Fruit fly (Drosophila melanogaster): Measurements from ENCODE around the gene eg.

Gene eg

DNA sequence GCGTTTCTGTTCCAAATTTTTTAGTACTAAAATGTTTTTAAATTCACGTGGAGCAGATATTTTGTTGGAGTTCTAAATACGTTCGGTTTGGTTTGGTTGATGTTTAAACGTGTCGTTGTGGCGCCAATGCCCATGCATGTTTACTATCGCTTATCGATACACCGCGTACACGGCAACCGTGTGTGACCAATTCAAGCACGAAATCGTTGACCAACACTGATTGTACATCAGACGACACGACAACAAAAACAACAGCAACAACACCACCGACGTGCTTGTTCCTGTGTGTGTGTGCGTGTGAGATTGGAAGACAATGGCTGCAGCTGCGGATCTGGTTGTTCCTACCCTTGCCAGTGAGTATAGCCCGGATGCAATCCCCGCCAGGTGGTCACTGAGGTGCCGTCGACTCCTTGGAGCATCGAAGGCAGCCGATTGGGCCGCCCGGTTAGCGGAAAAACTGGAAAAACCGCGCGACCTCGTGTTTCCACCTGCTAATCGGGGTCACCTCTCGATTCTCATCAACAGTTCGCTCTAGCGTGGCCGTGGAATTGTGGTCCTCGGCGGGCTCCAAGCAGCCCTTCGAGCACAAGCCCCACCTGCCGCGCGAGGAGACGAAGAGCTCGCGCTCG is 16.3 kb downstream of the eg start, which contains the start of gene eIF2A (continued):
- TF ChIP-seq CG2199 (GFP tag; IDR thresholded peaks at IDR 0.05) (0 out of 3 replicates have a peak, but pooled peaks have one; percentile 27), CG3281 (GFP tag; optimal IDR thresholded peaks at IDR 0.05) (peak; percentile 50), Usf (GFP tag; optimal IDR thresholded peaks at IDR 0.05) (no peak), sna (GFP tag; IDR thresholded peaks at IDR 0.05; ENCODE audit: partially characterized antibody) (peak; percentile 62), HLHmδ (GFP tag; optimal IDR thresholded peaks at IDR 0.05) (peak; percentile 70), esg (GFP tag; conservative IDR thresholded peaks at IDR 0.05) (no peak), emc (GFP tag; optimal IDR thresholded peaks at IDR 0.05) (no peak), dmrt99B (tag; optimal IDR thresholded peaks at IDR 0.05) (no peak), crol (GFP tag; IDR thresholded peaks at IDR 0.05) (no peak), slp2 (GFP tag; optimal IDR thresholded peaks at IDR 0.05) (no peak), chif (GFP tag; optimal IDR thresholded peaks at IDR 0.05) (peak; percentile 42 to 64), CG3163 (GFP tag; optimal IDR thresholded peaks at IDR 0.05) (peak; percentile 65), CG5245 (GFP tag; optimal IDR thresholded peaks at IDR 0.05) (peak; percentile 16), Dll (GFP tag; IDR thresholded peaks at IDR 0.05; ENCODE audit: partially characterized antibody) (peak; percentile 76), CG12236 (GFP tag; optimal IDR thresholded peaks at IDR 0.05) (no peak), CG15601 (tag; optimal IDR thresholded peaks at IDR 0.05) (peak; percentile 55), Hr51 (GFP tag; optimal IDR thresholded peaks at IDR 0.05) (peak in 1 of 2 experiments; percentile 54), CG4404 (GFP tag; IDR thresholded peaks at IDR 0.05) (no peak), sqz (GFP tag; optimal IDR thresholded peaks at IDR 0.05) (no peak), CG7786 (GFP tag; optimal IDR thresholded peaks at IDR 0.05) (peak; percentile 65), CG12659 (GFP tag; optimal IDR thresholded peaks at IDR 0.05) (peak; percentile 74), CG11247 (GFP tag; IDR thresholded peaks at IDR 0.05) (peak; percentile 74), CG12104 (GFP tag; optimal IDR thresholded peaks at IDR 0.05) (no peak), CG6683 (GFP tag; optimal IDR thresholded peaks at IDR 0.05) (no peak), C15 (GFP tag; IDR thresholded peaks at IDR 0.05) (no peak), oc (tag; optimal IDR thresholded peaks at IDR 0.05) (no peak), ash1 (GFP tag; optimal IDR thresholded peaks at IDR 0.05) (no peak), Antp (GFP tag; optimal IDR thresholded peaks at IDR 0.05) (peak; percentile 78), jigr1 (GFP tag; IDR thresholded peaks at IDR 0.05) (no peak), CG11695 (GFP tag; IDR thresholded peaks at IDR 0.05) (0 out of 3 replicates have a peak, but pooled peaks have one; percentile 6), Fer2 (tag; optimal IDR thresholded peaks at IDR 0.05) (no peak), chm (GFP tag; IDR thresholded peaks at IDR 0.05) (peak; percentile 65; the same call in 1 of the 2 replicates), kay (GFP tag; optimal IDR thresholded peaks at IDR 0.05) (peak; percentile 17), ara (GFP tag; IDR thresholded peaks at IDR 0.05) (peak; percentile 13; the same call in 1 of the 2 replicates), luna (GFP tag; optimal IDR thresholded peaks at IDR 0.05) (peak; percentile 36), caup (GFP tag; optimal IDR thresholded peaks at IDR 0.05; ENCODE audit: severe bottlenecking) (peak; percentile 79), Mrtf (GFP tag; IDR thresholded peaks at IDR 0.05) (no peak), prd (optimal IDR thresholded peaks at IDR 0.05) (no peak), prd (GFP tag; IDR thresholded peaks at IDR 0.05) (peak; percentile 72; the same call in 2 of the 3 replicates), CG33557 (GFP tag; optimal IDR thresholded peaks at IDR 0.05) (peak; percentile 9), Nf-YB (GFP tag; optimal IDR thresholded peaks at IDR 0.05) (peak; percentile 35), CG4328 (GFP tag; optimal IDR thresholded peaks at IDR 0.05) (peak; percentile 61), CG9932 (GFP tag; IDR thresholded peaks at IDR 0.05) (peak; percentile 75; the same call in 1 of the 2 replicates), pb (GFP tag; optimal IDR thresholded peaks at IDR 0.05) (peak; percentile 34), salm (tag; optimal IDR thresholded peaks at IDR 0.05) (peak; percentile 1), Ets65A (GFP tag) (peak; percentile 94), pros (GFP tag; optimal IDR thresholded peaks at IDR 0.05) (no peak), tio (GFP tag; optimal IDR thresholded peaks at IDR 0.05) (no peak), toy (GFP tag; IDR thresholded peaks at IDR 0.05) (0 out of 2 replicates have a peak, but pooled peaks have one; percentile 48), so (GFP tag; IDR thresholded peaks at IDR 0.05) (0 out of 3 replicates have a peak, but pooled peaks have one; percentile 15)

Data from whole organism, embryonic.